Worm (Caenorhabditis elegans) whole organism, L1 larva: Measurements from ENCODE around the gene F54D12.8.

ENCODE experiments used
- C04F5.9 ChIP-seq: sonication (generic microtip); optimal IDR thresholded peaks from 2 replicates; lab custom pipeline; 2016; ENCODE audit warnings: missing genetic modification characterization, missing compliant biosample characterization
- fkh-10 ChIP-seq: sonication (generic microtip); optimal IDR thresholded peaks from 2 replicates; lab custom pipeline; 2017; ENCODE audit warnings: missing biosample characterization, missing genetic modification reagents, missing genetic modification characterization
- lir-3 ChIP-seq: sonication (generic microtip); optimal IDR thresholded peaks from 2 replicates; lab custom pipeline; 2016; ENCODE audit warnings: mild to moderate bottlenecking, missing genetic modification characterization, moderate library complexity, missing compliant biosample characterization; ENCODE audit not compliant: poor library complexity
- nhr-28 ChIP-seq: fragments of 150-350 bp; optimal IDR thresholded peaks from 2 replicates; lab custom pipeline; 2014; ENCODE audit warnings: missing biosample characterization, missing genetic modification characterization
- unc-62 ChIP-seq: fragments of 150-350 bp; optimal IDR thresholded peaks from 2 replicates; lab custom pipeline; 2014; ENCODE audit warnings: missing biosample characterization, missing genetic modification reagents, missing genetic modification characterization

DNA sequence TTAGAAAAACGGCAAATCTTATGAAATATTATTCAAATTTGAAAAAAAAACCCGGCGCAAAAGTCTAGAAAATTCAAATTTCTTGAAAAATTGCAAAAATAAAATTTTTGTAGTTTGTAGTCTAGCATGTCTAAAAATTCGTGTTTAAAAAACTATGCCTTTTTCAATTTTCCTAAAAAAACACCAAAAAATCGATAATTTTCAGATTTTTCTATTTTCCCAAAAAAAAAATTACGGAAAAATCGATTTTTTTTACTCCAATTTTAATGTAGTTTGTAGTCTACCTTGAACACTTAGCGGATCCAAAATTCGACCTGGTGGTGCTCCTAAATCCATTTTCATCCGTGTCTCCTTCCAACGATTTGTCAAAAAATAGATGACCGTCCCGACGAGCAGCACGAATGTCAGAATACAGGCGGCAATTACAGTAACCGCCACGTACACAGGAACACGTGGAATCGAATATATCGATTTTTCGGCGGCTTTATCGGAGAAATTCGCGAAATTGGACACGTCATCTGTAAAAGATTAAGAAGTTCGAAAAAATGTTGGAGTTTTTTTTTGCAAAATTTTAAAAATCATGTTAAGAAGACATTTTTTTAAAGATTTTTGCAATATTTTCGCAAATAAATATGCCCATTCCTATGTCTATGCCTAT is 23.1 kb upstream of the F54D12.8 start:
- TF ChIP-seq nhr-28 (tag; lab: Kevin White, UChicago) (no peak), fkh-10 (GFP tag; lab: Kevin White, UChicago) (no peak), lir-3 (tag; lab: Kevin White, UChicago) (no peak), C04F5.9 (tag; lab: Kevin White, UChicago) (no peak), unc-62 (GFP tag; lab: Kevin White, UChicago) (no peak)
